Fruit fly (Drosophila melanogaster) whole organism, wandering third instar larva: Measurements from ENCODE around the gene Nprl3.

Source experiments
- Abd-B ChIP-seq: fragments of >200 bp; optimal IDR thresholded peaks from 2 replicates; lab custom pipeline; 2017; ENCODE audit warnings: missing biosample characterization, missing genetic modification characterization
- CG32264 ChIP-seq: fragments of 200-800 bp; sonication (Bioruptor generic); optimal IDR thresholded peaks from 2 replicates; lab custom pipeline; 2016; ENCODE audit warnings: missing biosample characterization, missing genetic modification characterization
- CG9705 ChIP-seq: fragments of 200-800 bp; sonication (Bioruptor generic); optimal IDR thresholded peaks from 2 replicates; lab custom pipeline; 2018; ENCODE audit warnings: missing biosample characterization, mild to moderate bottlenecking, missing genetic modification characterization
- CrebA ChIP-seq: fragments of 200-800 bp; sonication (Bioruptor generic); optimal IDR thresholded peaks from 2 replicates; lab custom pipeline; 2016; ENCODE audit warnings: missing biosample characterization, mild to moderate bottlenecking, missing genetic modification characterization, borderline replicate concordance
- Dfd ChIP-seq: fragments of >200 bp; optimal IDR thresholded peaks from 2 replicates; lab custom pipeline; 2017; ENCODE audit warnings: missing biosample characterization, missing genetic modification characterization
- Dif ChIP-seq: fragments of 200-275, 200-300 bp; sonication (Bioruptor generic); optimal IDR thresholded peaks from 2 replicates; lab custom pipeline; 2018; ENCODE audit warnings: missing biosample characterization, missing genetic modification characterization; ENCODE audit not compliant: partially characterized antibody
- GATAd ChIP-seq: sonication (Bioruptor generic); optimal IDR thresholded peaks from 2 replicates; lab custom pipeline; 2016; ENCODE audit warnings: missing biosample characterization, missing genetic modification characterization
- HLH106 ChIP-seq: fragments of 200-800 bp; optimal IDR thresholded peaks from 3 replicates; lab custom pipeline; 2019; ENCODE audit warnings: missing biosample characterization, mild to moderate bottlenecking, missing genetic modification characterization, moderate library complexity
- Hnf4 ChIP-seq: fragments of 200-800 bp; sonication (Bioruptor generic); optimal IDR thresholded peaks from 2 replicates; lab custom pipeline; 2016; ENCODE audit warnings: missing biosample characterization, mild to moderate bottlenecking, missing genetic modification characterization
- Hr78 ChIP-seq: fragments of >200 bp; optimal IDR thresholded peaks from 2 replicates; lab custom pipeline; 2017; ENCODE audit warnings: missing biosample characterization, missing genetic modification characterization
- Hr83 ChIP-seq: fragments of 200-300 bp; sonication (Bioruptor generic); optimal IDR thresholded peaks from 2 replicates; lab custom pipeline; 2016; ENCODE audit warnings: missing biosample characterization, mild to moderate bottlenecking, missing genetic modification characterization, moderate library complexity; ENCODE audit not compliant: poor library complexity, severe bottlenecking
- Jra ChIP-seq: sonication (Bioruptor generic); optimal IDR thresholded peaks from 2 replicates; lab custom pipeline; 2016; ENCODE audit warnings: missing biosample characterization, missing genetic modification characterization
- Mio ChIP-seq: sonication (Bioruptor generic); optimal IDR thresholded peaks from 2 replicates; lab custom pipeline; 2016; ENCODE audit warnings: missing biosample characterization, missing genetic modification characterization
- Myc ChIP-seq: fragments of >200 bp; optimal IDR thresholded peaks from 2 replicates; lab custom pipeline; 2017
- N ChIP-seq: fragments of >200 bp; optimal IDR thresholded peaks from 2 replicates; lab custom pipeline; 2018; ENCODE audit warnings: missing biosample characterization, missing external identifiers, missing genetic modification characterization
- OdsH ChIP-seq: fragments of 200-800 bp; sonication (Bioruptor generic); optimal IDR thresholded peaks from 2 replicates; lab custom pipeline; 2016; ENCODE audit warnings: missing biosample characterization, mild to moderate bottlenecking, missing genetic modification characterization
- Rel ChIP-seq, 2 experiments: fragments of 200-800 bp; sonication (Bioruptor generic) in 1 of 2; optimal IDR thresholded peaks; 2 replicates in 1 of 2; 3 replicates in 1 of 2; lab custom pipeline; 2016 to 2019; ENCODE audit warnings: mild to moderate bottlenecking in 2 of 2, missing biosample characterization in 2 of 2, missing genetic modification characterization in 2 of 2, moderate library complexity in 1 of 2
- Sp1 ChIP-seq: fragments of 200-800 bp; sonication (Bioruptor generic); optimal IDR thresholded peaks from 3 replicates; lab custom pipeline; 2019; ENCODE audit warnings: missing biosample characterization, mild to moderate bottlenecking, missing genetic modification characterization, moderate library complexity
- Vsx2 ChIP-seq: fragments of 200-300, 225-300 bp; sonication (Bioruptor generic); optimal IDR thresholded peaks from 2 replicates; lab custom pipeline; 2018; ENCODE audit warnings: missing biosample characterization, missing genetic modification characterization; ENCODE audit not compliant: partially characterized antibody
- br ChIP-seq: fragments of 200-800 bp; sonication (Bioruptor generic); optimal IDR thresholded peaks from 2 replicates; lab custom pipeline; 2016; ENCODE audit warnings: missing biosample characterization, missing genetic modification characterization
- brk ChIP-seq: fragments of 200-800 bp; sonication (Bioruptor generic); optimal IDR thresholded peaks from 2 replicates; lab custom pipeline; 2016; ENCODE audit warnings: missing biosample characterization, mild to moderate bottlenecking, missing genetic modification characterization
- dl ChIP-seq, 2 experiments: fragments of 175-275, 200-275 bp in 1 of 2; fragments of 200-275 bp in 1 of 2; sonication (Bioruptor generic); optimal IDR thresholded peaks; lab custom pipeline; 2018; ENCODE audit warnings: mild to moderate bottlenecking in 2 of 2, missing biosample characterization in 2 of 2, missing genetic modification characterization in 2 of 2, moderate library complexity in 2 of 2; ENCODE audit not compliant: partially characterized antibody in 2 of 2, insufficient read depth in 1 of 2
- dmrt93B ChIP-seq: fragments of 200-800 bp; sonication (Bioruptor generic); optimal IDR thresholded peaks from 2 replicates; lab custom pipeline; 2018; ENCODE audit warnings: missing biosample characterization, mild to moderate bottlenecking, missing genetic modification characterization
- dsf ChIP-seq: sonication (Bioruptor generic); optimal IDR thresholded peaks from 2 replicates; lab custom pipeline; 2016; ENCODE audit warnings: missing biosample characterization, missing genetic modification characterization, borderline replicate concordance
- ey ChIP-seq: fragments of 200-800 bp; sonication (Bioruptor generic); optimal IDR thresholded peaks from 2 replicates; lab custom pipeline; 2016; ENCODE audit warnings: missing biosample characterization, missing genetic modification characterization
- foxo ChIP-seq, 2 experiments: fragments of 200-800 bp; sonication (Bioruptor generic); optimal IDR thresholded peaks; 2 replicates in 1 of 2; 3 replicates in 1 of 2; lab custom pipeline; 2016 to 2017; ENCODE audit warnings: missing biosample characterization in 2 of 2, missing genetic modification characterization in 2 of 2
- fru ChIP-seq: fragments of 200-800 bp; sonication (Bioruptor generic); optimal IDR thresholded peaks from 3 replicates; lab custom pipeline; 2016; ENCODE audit warnings: missing biosample characterization, mild to moderate bottlenecking, missing genetic modification characterization
- h ChIP-seq: fragments of 200-800 bp; sonication (Bioruptor generic); optimal IDR thresholded peaks from 3 replicates; lab custom pipeline; 2016; ENCODE audit warnings: missing biosample characterization, mild to moderate bottlenecking, missing genetic modification characterization
- jim ChIP-seq: fragments of 175-275, 200-325 bp; sonication (Bioruptor generic); optimal IDR thresholded peaks from 2 replicates; lab custom pipeline; 2016; ENCODE audit warnings: missing biosample characterization, mild to moderate bottlenecking, missing genetic modification characterization
- lola ChIP-seq: fragments of >200 bp; optimal IDR thresholded peaks from 2 replicates; lab custom pipeline; 2017; ENCODE audit warnings: missing biosample characterization, missing genetic modification characterization
- pan ChIP-seq: fragments of >200 bp; optimal IDR thresholded peaks from 2 replicates; lab custom pipeline; 2017
- psq ChIP-seq: fragments of 200-800 bp; sonication (Bioruptor generic); optimal IDR thresholded peaks from 3 replicates; lab custom pipeline; 2017; ENCODE audit warnings: missing biosample characterization, mild to moderate bottlenecking, missing genetic modification characterization, moderate library complexity
- rgr ChIP-seq: fragments of 200-800 bp; sonication (Bioruptor generic); optimal IDR thresholded peaks from 3 replicates; lab custom pipeline; 2016; ENCODE audit warnings: missing biosample characterization, mild to moderate bottlenecking, missing genetic modification characterization
- sage ChIP-seq: fragments of 200-800 bp; sonication (Bioruptor generic); optimal IDR thresholded peaks from 2 replicates; lab custom pipeline; 2016; ENCODE audit warnings: missing biosample characterization, mild to moderate bottlenecking, missing genetic modification characterization
- sv ChIP-seq: fragments of 200-800 bp; sonication (Bioruptor generic); optimal IDR thresholded peaks from 3 replicates; lab custom pipeline; 2016; ENCODE audit warnings: missing biosample characterization, missing genetic modification characterization
- tai ChIP-seq: sonication (Bioruptor generic); optimal IDR thresholded peaks from 2 replicates; lab custom pipeline; 2016; ENCODE audit warnings: missing biosample characterization, missing genetic modification characterization
- usp ChIP-seq: fragments of >200 bp; optimal IDR thresholded peaks from 2 replicates; lab custom pipeline; 2017; ENCODE audit warnings: missing biosample characterization, missing genetic modification characterization
- woc ChIP-seq: sonication (Bioruptor generic); optimal IDR thresholded peaks from 2 replicates; lab custom pipeline; 2016; ENCODE audit warnings: missing biosample characterization, mild to moderate bottlenecking, missing genetic modification characterization

The Nprl3 gene

DNA sequence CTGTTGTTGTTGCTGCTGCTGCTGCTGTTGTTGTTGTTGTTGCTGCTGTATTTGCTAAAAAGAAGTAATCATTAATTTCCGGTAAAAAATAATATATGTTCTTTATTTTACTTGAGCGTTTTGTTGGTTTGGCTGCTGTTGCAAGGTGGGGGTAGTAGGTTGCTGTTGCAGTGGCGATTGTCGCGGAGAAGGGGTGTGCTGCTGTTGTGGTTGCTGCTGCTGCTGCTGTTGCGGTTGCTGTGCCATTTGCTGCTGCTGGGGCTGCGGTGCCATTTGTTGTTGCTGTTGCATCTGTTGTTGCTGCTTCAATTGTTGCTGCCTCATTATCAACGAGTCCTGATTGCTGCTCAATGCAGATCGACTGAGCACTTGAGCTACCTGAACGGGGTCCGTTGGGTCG lies 24.1 kb upstream of the Nprl3 start:
- TF ChIP-seq Dfd (GFP tag; lab: Kevin White, UChicago) (peak; percentile 93), Hr83 (GFP tag; lab: Kevin White, UChicago) (no peak)

DNA sequence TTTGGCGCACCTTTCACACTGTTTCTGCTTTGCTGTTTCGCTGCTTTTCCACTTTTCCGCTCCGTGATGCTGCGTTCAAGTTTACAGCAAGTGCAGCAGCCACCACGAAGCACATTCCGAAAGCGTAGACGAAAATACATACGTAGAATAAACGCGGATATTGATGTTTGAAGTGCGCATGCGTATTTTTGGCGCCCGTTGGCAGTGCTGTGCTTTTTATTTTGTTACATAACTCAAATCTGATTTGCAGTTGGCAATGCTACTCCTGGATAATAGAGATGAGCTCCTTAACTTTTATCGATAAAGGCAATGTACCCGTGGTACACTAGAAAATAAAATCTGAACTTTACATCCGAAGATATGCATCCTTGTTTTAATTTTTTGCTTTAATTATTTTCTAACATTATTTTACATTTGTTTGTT lies 5.0 kb upstream of the Nprl3 start:
- TF ChIP-seq psq, result peak; percentile 85
- no peak for TF ChIP-seq Dif (GFP tag; lab: Kevin White, UChicago)
- no peak for TF ChIP-seq HLH106

dm6 chr3L:14005627-14006287 lies 4.1 kb upstream of the Nprl3 start:
- TF ChIP-seq Hr78 (GFP tag; lab: Kevin White, UChicago), result no peak
- TF ChIP-seq CG32264 (GFP tag; lab: Kevin White, UChicago), result no peak
- TF ChIP-seq CrebA (GFP tag; lab: Kevin White, UChicago), result no peak
- no peak for TF ChIP-seq Dfd (GFP tag; lab: Kevin White, UChicago)
- TF ChIP-seq Abd-B (GFP tag; lab: Kevin White, UChicago), result no peak
- no peak for TF ChIP-seq dl (GFP tag; optimal IDR thresholded peaks at IDR 0.05; lab: Kevin White, UChicago; ENCODE audit: insufficient read depth in 1 of 2, partially characterized antibody in 2 of 2)
- TF ChIP-seq dmrt93B (GFP tag; lab: Kevin White, UChicago), result no peak
- TF ChIP-seq CG9705 (GFP tag; lab: Kevin White, UChicago), result no peak
- TF ChIP-seq sv, result no peak
- TF ChIP-seq dsf (GFP tag; lab: Kevin White, UChicago), result no peak
- TF ChIP-seq Vsx2, result no peak
- no peak for TF ChIP-seq sage
- TF ChIP-seq Jra (GFP tag; lab: Kevin White, UChicago), result no peak
- TF ChIP-seq psq, result no peak
- TF ChIP-seq jim, result no peak
- no peak for TF ChIP-seq N

DNA sequence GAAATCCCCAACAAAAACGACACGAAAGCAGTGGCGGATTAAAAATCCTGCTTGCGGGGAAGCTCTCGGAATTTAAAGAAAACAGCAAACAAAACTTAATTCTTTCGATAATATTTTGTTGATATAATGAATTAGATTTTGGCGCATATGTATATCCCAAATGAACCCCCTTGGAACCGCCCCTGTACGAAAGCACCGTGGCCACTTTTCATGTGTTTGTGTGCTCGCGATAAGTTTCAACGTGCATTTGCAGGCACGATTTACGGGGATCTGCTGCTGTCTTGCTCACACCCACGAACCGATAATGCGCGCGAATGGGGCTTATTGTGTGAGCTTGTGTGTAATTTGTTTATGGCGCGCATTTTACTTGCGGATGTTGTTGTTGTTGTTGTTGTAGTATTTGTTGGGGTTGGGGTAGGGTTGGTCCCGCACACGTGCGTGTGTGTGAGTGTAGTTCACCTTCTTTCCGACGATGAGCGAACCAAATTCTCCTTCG lies 3.3 kb upstream of the Nprl3 start:
- TF ChIP-seq OdsH (GFP tag; lab: Kevin White, UChicago) (peak; percentile 99), tai (GFP tag; lab: Kevin White, UChicago) (no peak), Dif (GFP tag; lab: Kevin White, UChicago) (no peak), rgr (GFP tag; lab: Kevin White, UChicago) (peak; percentile 99), Myc (lab: Kevin White, UChicago) (no peak), Sp1 (peak; percentile 95), Vsx2 (no peak), brk (GFP tag; lab: Kevin White, UChicago) (no peak), dsf (GFP tag; lab: Kevin White, UChicago) (peak; percentile 75), GATAd (no peak), Hr78 (GFP tag; lab: Kevin White, UChicago) (no peak), ey (peak; percentile 99), CG9705 (GFP tag; lab: Kevin White, UChicago) (peak; percentile 82), fru (peak; percentile 99), sv (peak; percentile 95), jim (peak; percentile 41), psq (peak; percentile 97), N (no peak), Hr83 (GFP tag; lab: Kevin White, UChicago) (peak; percentile 89), Dfd (GFP tag; lab: Kevin White, UChicago) (no peak), usp (no peak), pan (lab: Kevin White, UChicago) (no peak), Hnf4 (GFP tag; lab: Kevin White, UChicago) (no peak), Rel (GFP tag; optimal IDR thresholded peaks at IDR 0.05; lab: Kevin White, UChicago) (peak; percentile 91), Rel (tag; optimal IDR thresholded peaks at IDR 0.05; lab: Kevin White, UChicago) (peak; percentile 95), woc (peak; percentile 94), br (GFP tag; lab: Kevin White, UChicago) (peak; percentile 99), foxo (GFP tag; optimal IDR thresholded peaks at IDR 0.05; lab: Kevin White, UChicago) (peak; percentile 96 to 99), HLH106 (peak; percentile 90), CrebA (GFP tag; lab: Kevin White, UChicago) (no peak), CG32264 (GFP tag; lab: Kevin White, UChicago) (peak; percentile 98), dmrt93B (GFP tag; lab: Kevin White, UChicago) (peak; percentile 96), h (GFP tag; lab: Kevin White, UChicago) (peak; percentile 99), Mio (GFP tag; lab: Kevin White, UChicago) (peak; percentile 90), Abd-B (GFP tag; lab: Kevin White, UChicago) (no peak), Jra (GFP tag; lab: Kevin White, UChicago) (no peak), lola (no peak), dl (GFP tag; optimal IDR thresholded peaks at IDR 0.05; lab: Kevin White, UChicago; ENCODE audit: insufficient read depth in 1 of 2, partially characterized antibody in 2 of 2) (no peak), sage (no peak)
